Fruit fly (Drosophila melanogaster) whole organism, adult: Measurements from ENCODE around the gene CG9674.

Source experiments
- CG11617 ChIP-seq: fragments of 200-800 bp; sonication (Bioruptor generic); optimal IDR thresholded peaks from 2 replicates; lab custom pipeline; 2017; ENCODE audit warnings: mild to moderate bottlenecking, missing biosample characterization, missing genetic modification reagents, missing genetic modification characterization
- Crg-1 ChIP-seq: fragments of 200-800 bp; sonication (Bioruptor generic); optimal IDR thresholded peaks from 2 replicates; lab custom pipeline; 2016; ENCODE audit warnings: missing biosample characterization, missing genetic modification characterization
- bab1 ChIP-seq: fragments of 200-800 bp; sonication (Bioruptor generic); optimal IDR thresholded peaks from 3 replicates; lab custom pipeline; 2019; ENCODE audit warnings: missing biosample characterization, mild to moderate bottlenecking, missing genetic modification characterization, moderate library complexity

DNA sequence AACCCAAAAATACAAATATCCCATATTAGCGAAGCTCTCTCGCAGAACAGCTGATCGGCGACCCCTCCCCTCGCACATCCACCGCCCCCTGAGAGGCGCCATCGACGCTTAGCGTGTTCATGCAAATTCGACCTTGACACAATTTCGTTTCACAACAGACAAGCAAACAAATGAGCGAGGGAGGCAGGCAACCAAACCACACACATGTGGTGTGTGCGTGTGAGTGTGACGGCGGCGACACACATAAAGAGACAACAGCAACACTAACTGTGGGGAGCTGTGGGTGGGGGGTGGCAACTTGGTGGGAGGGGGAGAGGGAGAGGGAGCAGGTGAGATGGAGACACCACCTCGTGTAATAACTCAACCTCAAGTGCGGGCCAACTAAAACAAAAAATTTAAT, 17.2 kb upstream of the CG9674 start:
- TF ChIP-seq bab1 (no peak), Crg-1 (GFP tag; lab: Kevin White, UChicago) (no peak), CG11617 (no peak)
